Worm (Caenorhabditis elegans): ENCODE data around the gene ifc-1.

DNA sequence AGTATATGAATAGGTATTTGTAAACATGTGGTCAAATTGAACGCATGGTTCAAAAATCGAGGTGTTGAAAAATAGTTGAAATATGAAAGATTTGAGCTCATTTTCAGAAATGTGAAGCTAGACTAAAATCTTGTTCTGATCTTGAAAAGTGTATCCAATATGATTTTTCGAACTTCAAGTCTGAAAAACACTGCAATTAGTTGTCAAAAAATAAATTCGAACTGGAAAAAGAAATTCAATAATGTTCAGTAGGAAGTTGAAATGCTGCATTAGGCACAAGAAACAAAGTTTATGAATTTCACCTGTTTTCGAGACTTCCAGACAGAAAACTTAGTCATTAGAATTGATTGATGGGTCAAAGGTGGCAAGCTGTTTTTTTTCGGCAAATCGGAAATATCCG, 19.7 kb upstream of the ifc-1 start, which contains the start of gene srh-270:
- no peak for TF ChIP-seq him-1 (tag; optimal IDR thresholded peaks at IDR 0.05)
- no peak for TF ChIP-seq W03F9.2 (tag; optimal IDR thresholded peaks at IDR 0.05)
- TF ChIP-seq dao-5 (tag; optimal IDR thresholded peaks at IDR 0.05) = no peak
